Fruit fly (Drosophila melanogaster) whole organism, adult: Measurements from ENCODE around the gene CG15145.

Experiments
- CG1620 ChIP-seq: fragments of 200-800 bp; sonication (Bioruptor generic); optimal IDR thresholded peaks from 2 replicates; lab custom pipeline; 2016; ENCODE audit warnings: missing biosample characterization, missing genetic modification characterization
- CG5204 ChIP-seq: fragments of 200-800 bp; sonication (Bioruptor generic); optimal IDR thresholded peaks from 2 replicates; lab custom pipeline; 2016; ENCODE audit warnings: missing biosample characterization, missing genetic modification characterization
- Mnt ChIP-seq: fragments of 200-800 bp; sonication (Bioruptor generic); optimal IDR thresholded peaks from 2 replicates; lab custom pipeline; 2016; ENCODE audit warnings: missing biosample characterization, mild to moderate bottlenecking, missing genetic modification characterization
- kay ChIP-seq: fragments of 200-800 bp; sonication (Bioruptor generic); peaks from one replicate; lab custom pipeline; 2016; ENCODE audit warnings: missing biosample characterization, missing genetic modification characterization, borderline replicate concordance
- ovo ChIP-seq: fragments of 200-800 bp; sonication (Bioruptor generic); optimal IDR thresholded peaks from 2 replicates; lab custom pipeline; 2016; ENCODE audit warnings: missing biosample characterization, missing genetic modification characterization
- pad ChIP-seq: fragments of 200-800 bp; sonication (Bioruptor generic); optimal IDR thresholded peaks from 3 replicates; lab custom pipeline; 2017; ENCODE audit warnings: missing biosample characterization, missing genetic modification characterization, mild to moderate bottlenecking, moderate library complexity, missing genetic modification reagents
- tj ChIP-seq: fragments of 200-800 bp; sonication (Bioruptor generic); optimal IDR thresholded peaks from 3 replicates; lab custom pipeline; 2017; ENCODE audit warnings: missing biosample characterization, mild to moderate bottlenecking, missing genetic modification characterization, moderate library complexity

- no peak for TF ChIP-seq pad (GFP tag; lab: Kevin White, UChicago)
- no peak for TF ChIP-seq ovo (GFP tag; lab: Kevin White, UChicago)
- TF ChIP-seq kay (GFP tag; lab: Kevin White, UChicago): no peak
- no peak for TF ChIP-seq Mnt (GFP tag; lab: Kevin White, UChicago)
- TF ChIP-seq tj (GFP tag; lab: Kevin White, UChicago): no peak
- no peak for TF ChIP-seq CG1620
- TF ChIP-seq CG5204: no peak
These were observed 41.0 kb upstream of the CG15145 start for dm6 chr2L:17573063-17573462.
